Fruit fly (Drosophila melanogaster): Measurements from ENCODE around the gene RpL36A.
A peak's percentile ranks its signal among the peaks of the same experiment; 100 is the strongest.

RpL36A gene

DNA sequence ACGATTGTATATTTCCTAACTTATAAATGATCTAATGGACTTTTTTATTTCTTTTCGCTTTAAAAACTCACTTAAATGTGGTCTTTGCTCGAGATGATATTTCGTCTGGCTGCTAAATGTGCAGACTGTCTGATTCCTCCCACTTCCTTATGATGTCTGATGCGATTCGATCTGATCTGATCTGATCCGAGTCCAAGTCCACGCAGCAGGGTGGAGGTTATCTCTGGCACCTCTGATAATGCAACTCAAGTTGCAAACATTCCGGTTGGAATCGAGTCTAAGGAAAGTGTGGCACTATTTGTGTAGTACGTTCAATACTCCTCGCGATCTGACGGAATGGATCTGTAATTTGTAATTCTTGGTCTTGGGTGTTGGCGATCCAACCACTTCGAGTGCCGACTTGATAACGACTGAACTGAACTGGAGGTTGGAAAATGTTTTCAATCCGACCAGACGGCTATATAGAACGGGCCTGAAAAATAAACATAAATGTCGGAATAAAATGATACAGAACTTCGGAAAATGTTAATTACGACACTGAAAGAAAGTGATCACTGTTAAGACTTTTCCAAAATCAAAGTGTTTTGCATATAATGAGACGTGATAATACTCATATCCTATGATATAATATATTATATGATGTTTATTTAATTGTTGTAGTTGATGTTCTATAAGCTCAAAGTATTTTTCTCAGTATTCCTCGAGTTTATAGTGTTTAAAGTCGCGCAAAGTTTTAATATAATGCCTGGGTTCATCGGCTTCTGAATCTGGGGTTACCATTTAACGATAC, 45.2 kb downstream of the RpL36A start (continued):
- TF ChIP-seq Dip2 (GFP tag; IDR thresholded peaks at IDR 0.05) (no peak), h (optimal IDR thresholded peaks at IDR 0.05) (no peak), ssp (GFP tag; IDR thresholded peaks at IDR 0.05) (no peak), sc (optimal IDR thresholded peaks at IDR 0.05) (no peak), sc (GFP tag; optimal IDR thresholded peaks at IDR 0.05) (no peak), Sox100B (GFP tag; optimal IDR thresholded peaks at IDR 0.05) (peak; percentile 25), Lhr (GFP tag; optimal IDR thresholded peaks at IDR 0.05) (no peak), E2f2 (GFP tag; IDR thresholded peaks at IDR 0.05) (peak; percentile 23; the same call in 1 of the 2 replicates), CG8359 (GFP tag; optimal IDR thresholded peaks at IDR 0.05; ENCODE audit: borderline replicate concordance) (no peak)

DNA sequence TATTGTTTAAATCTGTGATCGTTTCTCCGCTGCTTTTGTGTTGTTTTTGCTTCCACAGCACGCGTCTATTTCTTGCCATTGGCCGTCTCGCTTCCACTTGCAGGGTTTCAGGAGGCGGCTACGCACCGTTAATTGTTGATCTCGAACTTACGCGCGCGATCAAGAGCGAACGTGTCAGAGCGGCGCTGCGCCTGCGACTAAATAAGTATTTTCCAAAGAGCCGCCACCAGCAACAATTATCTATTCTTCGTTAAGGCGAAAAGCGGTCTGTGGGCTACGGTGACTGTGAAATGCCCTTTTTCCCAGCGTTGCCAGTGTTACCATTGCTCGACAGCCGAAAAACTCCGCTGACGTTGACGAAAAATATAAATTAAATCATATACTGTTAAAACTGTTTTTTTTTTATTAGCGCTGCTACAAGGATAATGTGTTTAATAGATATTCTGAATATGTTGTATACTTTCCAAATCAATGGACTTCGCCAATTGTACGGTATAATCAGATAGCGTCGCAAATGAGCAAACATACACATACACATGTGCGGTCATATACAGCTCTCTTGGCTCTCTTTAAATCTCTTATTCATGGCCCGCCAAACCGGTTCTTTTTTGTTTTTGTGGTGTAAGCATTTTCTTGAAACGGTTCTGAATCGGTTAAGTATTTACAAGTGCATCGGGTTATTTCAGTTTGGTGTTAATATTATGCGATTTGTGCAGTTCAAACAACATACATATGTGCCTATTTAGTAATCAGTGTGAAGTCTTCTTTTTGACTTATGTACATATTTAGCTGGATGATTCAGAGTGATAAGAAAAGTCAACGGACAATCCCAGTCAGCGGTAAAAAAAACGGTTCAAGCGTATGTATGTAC, 48.5 kb downstream of the RpL36A start, which contains the start of gene pes:
Gene pes (minus strand): TSS at position 201 of the 871 bp plus-strand sequence.
- TF ChIP-seq CG1792 (GFP tag; optimal IDR thresholded peaks at IDR 0.05) (peak; percentile 55), CG12155 (GFP tag; optimal IDR thresholded peaks at IDR 0.05) (peak; percentile 77), H2.0 (GFP tag; IDR thresholded peaks at IDR 0.05) (peak; percentile 94), dan (GFP tag; IDR thresholded peaks at IDR 0.05) (peak; percentile 88; the same call in 1 of the 2 replicates), CG30431 (GFP tag; optimal IDR thresholded peaks at IDR 0.05) (peak; percentile 83), Dip2 (GFP tag; IDR thresholded peaks at IDR 0.05) (peak; percentile 70), otp (GFP tag; IDR thresholded peaks at IDR 0.05) (peak; percentile 86), CG3281 (GFP tag; optimal IDR thresholded peaks at IDR 0.05) (peak; percentile 96), caup (GFP tag; optimal IDR thresholded peaks at IDR 0.05; ENCODE audit: severe bottlenecking) (peak; percentile 92), al (GFP tag; IDR thresholded peaks at IDR 0.05) (peak; percentile 83), CG3847 (GFP tag; IDR thresholded peaks at IDR 0.05) (peak; percentile 90), jigr1 (GFP tag; IDR thresholded peaks at IDR 0.05) (peak; percentile 72; the same call in 1 of the 3 replicates), peb (GFP tag; IDR thresholded peaks at IDR 0.05) (peak; percentile 89), esg (GFP tag; conservative IDR thresholded peaks at IDR 0.05) (peak; percentile 76), org-1 (GFP tag; optimal IDR thresholded peaks at IDR 0.05) (peak; percentile 86), hkb (optimal IDR thresholded peaks at IDR 0.05) (peak; percentile 39), hkb (GFP tag; IDR thresholded peaks at IDR 0.05) (peak; percentile 96), bsh (GFP tag; optimal IDR thresholded peaks at IDR 0.05) (peak; percentile 8 to 86), CG15696 (tag; optimal IDR thresholded peaks at IDR 0.05) (peak; percentile 92), Sry-β (GFP tag; optimal IDR thresholded peaks at IDR 0.05) (peak; percentile 40), CG34376 (GFP tag; optimal IDR thresholded peaks at IDR 0.05) (peak; percentile 98), CG10565 (GFP tag; optimal IDR thresholded peaks at IDR 0.05) (peak; percentile 56), abd-A (tag; optimal IDR thresholded peaks at IDR 0.05) (peak; percentile 94), CG17359 (tag; optimal IDR thresholded peaks at IDR 0.05) (peak; percentile 88), CG43689 (GFP tag; IDR thresholded peaks at IDR 0.05) (no peak), mld (GFP tag; IDR thresholded peaks at IDR 0.05; ENCODE audit: partially characterized antibody) (peak; percentile 69; the same call in 2 of the 3 replicates), dmrt99B (tag; optimal IDR thresholded peaks at IDR 0.05) (peak; percentile 94), CG14860 (GFP tag; IDR thresholded peaks at IDR 0.05; ENCODE audit: partially characterized antibody) (no peak), chm (GFP tag; IDR thresholded peaks at IDR 0.05) (peak; percentile 80), CG9932 (GFP tag; IDR thresholded peaks at IDR 0.05) (peak; percentile 81), ems (GFP tag; optimal IDR thresholded peaks at IDR 0.05) (peak; percentile 94), sqz (GFP tag; optimal IDR thresholded peaks at IDR 0.05) (peak; percentile 90), zfh1 (GFP tag; IDR thresholded peaks at IDR 0.05) (no peak; the same call in 2 of the 3 replicates), CG1602 (GFP tag; optimal IDR thresholded peaks at IDR 0.05) (peak; percentile 70), Xrp1 (GFP tag; IDR thresholded peaks at IDR 0.05) (peak; percentile 97), CG9797 (GFP tag; optimal IDR thresholded peaks at IDR 0.05) (peak; percentile 62), CG10543 (GFP tag; optimal IDR thresholded peaks at IDR 0.05) (peak; percentile 88), CG2875 (GFP tag; optimal IDR thresholded peaks at IDR 0.05) (no peak)
